Fruit fly (Drosophila melanogaster) whole organism, wandering third instar larva: Measurements from ENCODE around the gene CG31464.

Experiments used
- Abd-B ChIP-seq: fragments of >200 bp; optimal IDR thresholded peaks from 2 replicates; lab custom pipeline; 2017; ENCODE audit warnings: missing biosample characterization, missing genetic modification characterization
- CG32264 ChIP-seq: fragments of 200-800 bp; sonication (Bioruptor generic); optimal IDR thresholded peaks from 2 replicates; lab custom pipeline; 2016; ENCODE audit warnings: missing biosample characterization, missing genetic modification characterization
- CG9705 ChIP-seq: fragments of 200-800 bp; sonication (Bioruptor generic); optimal IDR thresholded peaks from 2 replicates; lab custom pipeline; 2018; ENCODE audit warnings: missing biosample characterization, mild to moderate bottlenecking, missing genetic modification characterization
- CrebA ChIP-seq: fragments of 200-800 bp; sonication (Bioruptor generic); optimal IDR thresholded peaks from 2 replicates; lab custom pipeline; 2016; ENCODE audit warnings: missing biosample characterization, mild to moderate bottlenecking, missing genetic modification characterization, borderline replicate concordance
- Dif ChIP-seq: fragments of 200-275, 200-300 bp; sonication (Bioruptor generic); optimal IDR thresholded peaks from 2 replicates; lab custom pipeline; 2018; ENCODE audit warnings: missing biosample characterization, missing genetic modification characterization; ENCODE audit not compliant: partially characterized antibody
- GATAd ChIP-seq: sonication (Bioruptor generic); optimal IDR thresholded peaks from 2 replicates; lab custom pipeline; 2016; ENCODE audit warnings: missing biosample characterization, missing genetic modification characterization
- HLH106 ChIP-seq: fragments of 200-800 bp; optimal IDR thresholded peaks from 3 replicates; lab custom pipeline; 2019; ENCODE audit warnings: missing biosample characterization, mild to moderate bottlenecking, missing genetic modification characterization, moderate library complexity
- Hnf4 ChIP-seq: fragments of 200-800 bp; sonication (Bioruptor generic); optimal IDR thresholded peaks from 2 replicates; lab custom pipeline; 2016; ENCODE audit warnings: missing biosample characterization, mild to moderate bottlenecking, missing genetic modification characterization
- Myc ChIP-seq: fragments of >200 bp; optimal IDR thresholded peaks from 2 replicates; lab custom pipeline; 2017
- N ChIP-seq: fragments of >200 bp; optimal IDR thresholded peaks from 2 replicates; lab custom pipeline; 2018; ENCODE audit warnings: missing biosample characterization, missing external identifiers, missing genetic modification characterization
- OdsH ChIP-seq: fragments of 200-800 bp; sonication (Bioruptor generic); optimal IDR thresholded peaks from 2 replicates; lab custom pipeline; 2016; ENCODE audit warnings: missing biosample characterization, mild to moderate bottlenecking, missing genetic modification characterization
- Rel ChIP-seq, 2 experiments: fragments of 200-800 bp; sonication (Bioruptor generic) in 1 of 2; optimal IDR thresholded peaks; 2 replicates in 1 of 2; 3 replicates in 1 of 2; lab custom pipeline; 2016 to 2019; ENCODE audit warnings: mild to moderate bottlenecking in 2 of 2, missing biosample characterization in 2 of 2, missing genetic modification characterization in 2 of 2, moderate library complexity in 1 of 2
- Sp1 ChIP-seq: fragments of 200-800 bp; sonication (Bioruptor generic); optimal IDR thresholded peaks from 3 replicates; lab custom pipeline; 2019; ENCODE audit warnings: missing biosample characterization, mild to moderate bottlenecking, missing genetic modification characterization, moderate library complexity
- Vsx2 ChIP-seq: fragments of 200-300, 225-300 bp; sonication (Bioruptor generic); optimal IDR thresholded peaks from 2 replicates; lab custom pipeline; 2018; ENCODE audit warnings: missing biosample characterization, missing genetic modification characterization; ENCODE audit not compliant: partially characterized antibody
- brk ChIP-seq: fragments of 200-800 bp; sonication (Bioruptor generic); optimal IDR thresholded peaks from 2 replicates; lab custom pipeline; 2016; ENCODE audit warnings: missing biosample characterization, mild to moderate bottlenecking, missing genetic modification characterization
- dl ChIP-seq, 2 experiments: fragments of 175-275, 200-275 bp in 1 of 2; fragments of 200-275 bp in 1 of 2; sonication (Bioruptor generic); optimal IDR thresholded peaks; lab custom pipeline; 2018; ENCODE audit warnings: mild to moderate bottlenecking in 2 of 2, missing biosample characterization in 2 of 2, missing genetic modification characterization in 2 of 2, moderate library complexity in 2 of 2; ENCODE audit not compliant: partially characterized antibody in 2 of 2, insufficient read depth in 1 of 2
- dmrt93B ChIP-seq: fragments of 200-800 bp; sonication (Bioruptor generic); optimal IDR thresholded peaks from 2 replicates; lab custom pipeline; 2018; ENCODE audit warnings: missing biosample characterization, mild to moderate bottlenecking, missing genetic modification characterization
- ey ChIP-seq: fragments of 200-800 bp; sonication (Bioruptor generic); optimal IDR thresholded peaks from 2 replicates; lab custom pipeline; 2016; ENCODE audit warnings: missing biosample characterization, missing genetic modification characterization
- foxo ChIP-seq, 2 experiments: fragments of 200-800 bp; sonication (Bioruptor generic); optimal IDR thresholded peaks; 2 replicates in 1 of 2; 3 replicates in 1 of 2; lab custom pipeline; 2016 to 2017; ENCODE audit warnings: missing biosample characterization in 2 of 2, missing genetic modification characterization in 2 of 2
- fru ChIP-seq: fragments of 200-800 bp; sonication (Bioruptor generic); optimal IDR thresholded peaks from 3 replicates; lab custom pipeline; 2016; ENCODE audit warnings: missing biosample characterization, mild to moderate bottlenecking, missing genetic modification characterization
- jim ChIP-seq: fragments of 175-275, 200-325 bp; sonication (Bioruptor generic); optimal IDR thresholded peaks from 2 replicates; lab custom pipeline; 2016; ENCODE audit warnings: missing biosample characterization, mild to moderate bottlenecking, missing genetic modification characterization
- lola ChIP-seq: fragments of >200 bp; optimal IDR thresholded peaks from 2 replicates; lab custom pipeline; 2017; ENCODE audit warnings: missing biosample characterization, missing genetic modification characterization
- pan ChIP-seq: fragments of >200 bp; optimal IDR thresholded peaks from 2 replicates; lab custom pipeline; 2017
- rgr ChIP-seq: fragments of 200-800 bp; sonication (Bioruptor generic); optimal IDR thresholded peaks from 3 replicates; lab custom pipeline; 2016; ENCODE audit warnings: missing biosample characterization, mild to moderate bottlenecking, missing genetic modification characterization
- sage ChIP-seq: fragments of 200-800 bp; sonication (Bioruptor generic); optimal IDR thresholded peaks from 2 replicates; lab custom pipeline; 2016; ENCODE audit warnings: missing biosample characterization, mild to moderate bottlenecking, missing genetic modification characterization
- sv ChIP-seq: fragments of 200-800 bp; sonication (Bioruptor generic); optimal IDR thresholded peaks from 3 replicates; lab custom pipeline; 2016; ENCODE audit warnings: missing biosample characterization, missing genetic modification characterization
- tai ChIP-seq: sonication (Bioruptor generic); optimal IDR thresholded peaks from 2 replicates; lab custom pipeline; 2016; ENCODE audit warnings: missing biosample characterization, missing genetic modification characterization
- usp ChIP-seq: fragments of >200 bp; optimal IDR thresholded peaks from 2 replicates; lab custom pipeline; 2017; ENCODE audit warnings: missing biosample characterization, missing genetic modification characterization

CG31464 gene

dm6 chr3R:8300928-8301752 lies 10.1 kb downstream of the CG31464 start, which contains the start of the genes CG9626 and mRpL1:
TSS of gene CG9626 (minus strand) at chr3R:8300978.
TSS of gene mRpL1 (plus strand) at chr3R:8301440.
- TF ChIP-seq Sp1 (no peak), Myc (lab: Kevin White, UChicago) (peak; percentile 18), CG9705 (GFP tag; lab: Kevin White, UChicago) (no peak), fru (peak; percentile 98)

DNA sequence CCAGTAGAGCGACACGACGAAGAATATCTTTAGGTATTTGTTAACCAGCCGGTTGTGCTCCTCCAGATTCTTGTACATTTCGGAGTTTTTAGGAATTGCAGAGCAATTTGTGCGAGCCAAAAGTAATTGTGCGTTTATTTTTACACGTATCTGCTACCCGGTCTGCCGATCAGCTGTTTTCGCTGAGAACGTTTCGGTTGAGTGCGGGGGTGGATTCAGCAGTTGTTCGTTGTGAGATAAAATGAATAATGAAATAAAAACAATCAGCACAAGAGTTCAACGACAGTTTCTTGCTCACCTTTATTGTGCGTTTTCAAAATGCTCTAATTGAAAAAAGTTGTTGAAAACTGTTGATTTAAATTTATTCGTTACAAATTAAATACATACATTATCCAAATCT lies 12.8 kb downstream of the CG31464 start, which contains the start of gene nac:
nac (minus strand) TSS at position 176 of the 400 bp plus-strand sequence.
- TF ChIP-seq foxo (GFP tag; optimal IDR thresholded peaks at IDR 0.05; lab: Kevin White, UChicago) (no peak), jim (GFP tag; lab: Kevin White, UChicago) (no peak), dl (GFP tag; optimal IDR thresholded peaks at IDR 0.05; lab: Kevin White, UChicago; ENCODE audit: insufficient read depth in 1 of 2, partially characterized antibody in 2 of 2) (no peak), GATAd (no peak), tai (no peak), CG9705 (GFP tag; lab: Kevin White, UChicago) (peak; percentile 20), Abd-B (GFP tag; lab: Kevin White, UChicago) (no peak), sage (no peak), brk (GFP tag; lab: Kevin White, UChicago) (no peak), Vsx2 (no peak), CrebA (GFP tag; lab: Kevin White, UChicago) (no peak), HLH106 (peak; percentile 21), Dif (GFP tag; lab: Kevin White, UChicago) (peak; percentile 44), usp (GFP tag; lab: Kevin White, UChicago) (no peak), Hnf4 (GFP tag; lab: Kevin White, UChicago) (no peak), N (no peak), rgr (GFP tag; lab: Kevin White, UChicago) (no peak), pan (no peak), Myc (lab: Kevin White, UChicago) (no peak), sv (GFP tag; lab: Kevin White, UChicago) (no peak), dmrt93B (GFP tag; lab: Kevin White, UChicago) (no peak), ey (GFP tag; lab: Kevin White, UChicago) (no peak), fru (no peak)

DNA sequence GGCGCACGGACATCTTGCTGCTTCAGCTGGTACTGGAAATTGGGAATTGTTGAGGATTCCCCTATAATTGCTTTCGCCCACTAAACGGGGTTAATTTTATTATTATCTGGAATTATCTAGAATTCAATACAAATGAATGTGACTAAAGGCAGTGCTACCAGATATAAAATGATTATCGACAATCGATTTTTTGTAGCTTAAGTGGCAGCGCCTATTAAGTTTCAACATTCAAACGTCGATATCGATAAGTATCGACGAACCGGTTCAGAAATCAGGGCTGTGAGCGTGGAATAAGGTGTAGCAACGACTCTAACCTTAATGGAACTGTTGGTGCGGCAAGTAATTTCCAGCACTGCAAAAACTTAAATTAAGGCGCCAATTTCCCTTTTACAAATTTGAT lies 14.1 kb downstream of the CG31464 start, which contains the start of gene Sgt1:
Sgt1 (minus strand) TSS at position 165 of the 400 bp plus-strand sequence.
- no peak for TF ChIP-seq Rel (GFP tag; optimal IDR thresholded peaks at IDR 0.05; lab: Kevin White, UChicago)
- peak; percentile 91 for TF ChIP-seq Rel (tag; optimal IDR thresholded peaks at IDR 0.05; lab: Kevin White, UChicago)
- TF ChIP-seq ey (GFP tag; lab: Kevin White, UChicago) = peak; percentile 39
- peak in 1 of 2 experiments; percentile 45 for TF ChIP-seq foxo (GFP tag; optimal IDR thresholded peaks at IDR 0.05; lab: Kevin White, UChicago)
- peak; percentile 36 for TF ChIP-seq OdsH (GFP tag; lab: Kevin White, UChicago)
- TF ChIP-seq usp (GFP tag; lab: Kevin White, UChicago) = no peak
- TF ChIP-seq rgr (GFP tag; lab: Kevin White, UChicago) = no peak
- TF ChIP-seq HLH106 = peak; percentile 33
- TF ChIP-seq Dif (GFP tag; lab: Kevin White, UChicago) = no peak
- no peak for TF ChIP-seq dl (GFP tag; optimal IDR thresholded peaks at IDR 0.05; lab: Kevin White, UChicago; ENCODE audit: insufficient read depth in 1 of 2, partially characterized antibody in 2 of 2)

DNA sequence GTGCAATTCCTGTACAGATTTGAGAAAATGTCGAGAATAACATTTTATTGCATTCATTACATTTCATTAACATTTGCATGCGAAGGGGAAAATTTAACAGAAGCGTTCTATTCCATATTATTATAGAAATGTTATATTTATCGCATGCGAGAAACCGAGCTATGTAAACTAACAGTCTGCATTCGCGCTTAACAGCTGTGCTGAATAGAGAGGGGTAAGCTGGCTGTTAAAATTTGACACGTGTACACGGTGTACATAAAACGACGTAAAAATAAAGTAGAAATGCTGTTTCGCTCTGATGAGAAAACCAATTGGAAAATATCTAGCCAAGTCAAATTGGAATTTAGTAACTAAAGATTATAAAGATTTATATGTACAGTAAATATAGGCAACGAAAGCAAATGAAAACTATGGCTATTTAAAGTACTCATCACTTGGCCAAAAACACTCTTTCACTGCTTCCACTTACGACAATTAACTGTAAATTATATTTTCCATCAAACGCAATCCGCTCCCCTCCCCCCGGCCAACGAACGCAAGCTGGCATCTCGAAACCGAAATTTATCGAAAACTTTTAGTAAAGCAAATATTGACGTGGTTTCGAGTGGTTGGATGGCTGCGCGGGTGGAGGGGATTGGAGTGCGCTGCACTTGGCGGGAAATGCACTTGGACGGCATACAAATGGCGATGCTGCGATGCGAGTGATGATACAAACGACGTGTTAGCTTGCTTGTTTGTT lies 15.3 kb downstream of the CG31464 start:
- TF ChIP-seq sage (peak; percentile 82), foxo (GFP tag; optimal IDR thresholded peaks at IDR 0.05; lab: Kevin White, UChicago) (peak in 1 of 2 experiments; percentile 20), brk (GFP tag; lab: Kevin White, UChicago) (no peak)
- TF ChIP-seq, all 38 proteins: peak for 2

dm6 chr3R:8306927-8307261 lies 15.9 kb downstream of the CG31464 start:
- TF ChIP-seq lola (GFP tag; lab: Kevin White, UChicago) = no peak
- no peak for TF ChIP-seq brk (GFP tag; lab: Kevin White, UChicago)
- no peak for TF ChIP-seq Rel (GFP tag; optimal IDR thresholded peaks at IDR 0.05; lab: Kevin White, UChicago)
- TF ChIP-seq Rel (tag; optimal IDR thresholded peaks at IDR 0.05; lab: Kevin White, UChicago) = no peak
- TF ChIP-seq CG32264 (GFP tag; lab: Kevin White, UChicago) = no peak
- TF ChIP-seq sv (GFP tag; lab: Kevin White, UChicago) = no peak
- TF ChIP-seq Hnf4 (GFP tag; lab: Kevin White, UChicago) = no peak
- TF ChIP-seq Sp1 = no peak
- TF ChIP-seq dl (GFP tag; optimal IDR thresholded peaks at IDR 0.05; lab: Kevin White, UChicago; ENCODE audit: insufficient read depth in 1 of 2, partially characterized antibody in 2 of 2) = no peak
- TF ChIP-seq, all 38 proteins: peak for 0
